Fruit fly (Drosophila melanogaster) whole organism, adult: ENCODE measurements around the gene mtSSB.

Experiments
- CG11617 ChIP-seq: fragments of 200-800 bp; sonication (Bioruptor generic); optimal IDR thresholded peaks from 2 replicates; lab custom pipeline; 2017; ENCODE audit warnings: mild to moderate bottlenecking, missing biosample characterization, missing genetic modification reagents, missing genetic modification characterization
- CG12768 ChIP-seq: fragments of 200-800 bp; sonication (Bioruptor generic); optimal IDR thresholded peaks from 2 replicates; lab custom pipeline; 2017; ENCODE audit warnings: missing biosample characterization, missing genetic modification characterization, mild to moderate bottlenecking, moderate library complexity, missing genetic modification reagents
- CG14711 ChIP-seq: fragments of 200-800 bp; sonication (Bioruptor generic); optimal IDR thresholded peaks from 2 replicates; lab custom pipeline; 2018; ENCODE audit warnings: missing biosample characterization, mild to moderate bottlenecking, missing genetic modification characterization, moderate library complexity
- CG1620 ChIP-seq: fragments of 200-800 bp; sonication (Bioruptor generic); optimal IDR thresholded peaks from 2 replicates; lab custom pipeline; 2016; ENCODE audit warnings: missing biosample characterization, missing genetic modification characterization
- CG33017 ChIP-seq: fragments of 200-800 bp; sonication (Bioruptor generic); optimal IDR thresholded peaks from 2 replicates; lab custom pipeline; 2018; ENCODE audit warnings: missing biosample characterization, mild to moderate bottlenecking, missing genetic modification characterization, moderate library complexity
- CG5204 ChIP-seq: fragments of 200-800 bp; sonication (Bioruptor generic); optimal IDR thresholded peaks from 2 replicates; lab custom pipeline; 2016; ENCODE audit warnings: missing biosample characterization, missing genetic modification characterization
- CG7045 ChIP-seq: fragments of 200-800 bp; sonication (Bioruptor generic); optimal IDR thresholded peaks from 2 replicates; lab custom pipeline; 2017; ENCODE audit warnings: missing biosample characterization, mild to moderate bottlenecking, missing genetic modification characterization
- CG7101 ChIP-seq: fragments of 200-800 bp; sonication (Bioruptor generic); optimal IDR thresholded peaks from 2 replicates; lab custom pipeline; 2018; ENCODE audit warnings: missing biosample characterization, mild to moderate bottlenecking, missing genetic modification characterization, moderate library complexity
- Clk ChIP-seq: fragments of 200-800 bp; sonication (Bioruptor generic); optimal IDR thresholded peaks from 2 replicates; lab custom pipeline; 2017; ENCODE audit warnings: missing biosample characterization, missing genetic modification characterization
- Crg-1 ChIP-seq: fragments of 200-800 bp; sonication (Bioruptor generic); optimal IDR thresholded peaks from 2 replicates; lab custom pipeline; 2016; ENCODE audit warnings: missing biosample characterization, missing genetic modification characterization
- Hr96 ChIP-seq: fragments of 200-800 bp; sonication (Bioruptor generic); optimal IDR thresholded peaks from 2 replicates; lab custom pipeline; 2016; ENCODE audit warnings: missing biosample characterization, missing genetic modification characterization
- Mnt ChIP-seq: fragments of 200-800 bp; sonication (Bioruptor generic); optimal IDR thresholded peaks from 2 replicates; lab custom pipeline; 2016; ENCODE audit warnings: missing biosample characterization, mild to moderate bottlenecking, missing genetic modification characterization
- bab1 ChIP-seq: fragments of 200-800 bp; sonication (Bioruptor generic); optimal IDR thresholded peaks from 3 replicates; lab custom pipeline; 2019; ENCODE audit warnings: missing biosample characterization, mild to moderate bottlenecking, missing genetic modification characterization, moderate library complexity
- cic ChIP-seq: fragments of 200-800 bp; sonication (Bioruptor generic); optimal IDR thresholded peaks from 2 replicates; lab custom pipeline; 2017; ENCODE audit warnings: missing biosample characterization, mild to moderate bottlenecking, missing genetic modification characterization, moderate library complexity
- cnc ChIP-seq, 2 experiments: fragments of >200 bp; optimal IDR thresholded peaks; 2 replicates each; lab custom pipeline; 2017
- kay ChIP-seq: fragments of 200-800 bp; sonication (Bioruptor generic); peaks from one replicate; lab custom pipeline; 2016; ENCODE audit warnings: missing biosample characterization, missing genetic modification characterization, borderline replicate concordance
- ovo ChIP-seq: fragments of 200-800 bp; sonication (Bioruptor generic); optimal IDR thresholded peaks from 2 replicates; lab custom pipeline; 2016; ENCODE audit warnings: missing biosample characterization, missing genetic modification characterization
- pad ChIP-seq: fragments of 200-800 bp; sonication (Bioruptor generic); optimal IDR thresholded peaks from 3 replicates; lab custom pipeline; 2017; ENCODE audit warnings: missing biosample characterization, missing genetic modification characterization, mild to moderate bottlenecking, moderate library complexity, missing genetic modification reagents
- tj ChIP-seq: fragments of 200-800 bp; sonication (Bioruptor generic); optimal IDR thresholded peaks from 3 replicates; lab custom pipeline; 2017; ENCODE audit warnings: missing biosample characterization, mild to moderate bottlenecking, missing genetic modification characterization, moderate library complexity
- toe ChIP-seq: fragments of 200-800 bp; sonication (Bioruptor generic); optimal IDR thresholded peaks from 2 replicates; lab custom pipeline; 2016; ENCODE audit warnings: missing biosample characterization, missing genetic modification characterization

Gene mtSSB

DNA sequence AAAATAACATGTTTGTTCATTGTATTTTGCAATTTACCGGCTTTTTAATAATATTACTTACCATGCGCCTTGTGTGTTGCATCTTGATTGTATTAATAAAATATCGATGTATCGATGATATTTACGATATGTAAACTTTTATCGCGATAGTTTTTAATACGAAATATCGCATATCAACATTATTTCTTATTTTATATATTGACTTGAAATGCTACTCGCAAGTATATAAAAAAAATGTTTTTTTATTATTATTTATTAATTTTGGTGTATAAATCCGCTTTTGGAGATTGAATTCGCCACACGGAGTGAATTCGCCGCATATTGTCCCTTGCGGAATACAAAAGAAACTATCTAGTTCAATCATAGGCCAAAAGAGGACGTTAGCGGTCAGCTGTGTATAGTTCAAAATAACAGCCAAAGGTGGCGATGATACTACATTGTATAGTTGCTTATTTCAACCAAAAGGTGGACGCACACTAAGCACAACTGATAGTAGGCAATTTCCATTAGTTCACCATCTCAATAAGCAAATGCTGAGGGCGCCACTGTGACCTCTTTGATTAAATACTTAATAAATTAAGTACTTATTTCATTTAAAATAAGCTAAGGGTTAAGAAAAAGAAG, at the start of gene mtSSB:
TSS of gene mtSSB (minus strand) at position 96 of the 624 bp plus-strand sequence.
- TF ChIP-seq tj (GFP tag; lab: Kevin White, UChicago): peak; percentile 52
- TF ChIP-seq CG33017 (tag; lab: Kevin White, UChicago): peak; percentile 55
- TF ChIP-seq CG11617 (GFP tag; lab: Kevin White, UChicago): peak; percentile 19
- TF ChIP-seq CG7045 (GFP tag; lab: Kevin White, UChicago): peak; percentile 69
- TF ChIP-seq CG7101 (tag; lab: Kevin White, UChicago): peak; percentile 84
- TF ChIP-seq CG12768 (GFP tag; lab: Kevin White, UChicago): peak; percentile 41
- peak; percentile 87 for TF ChIP-seq Hr96 (GFP tag; lab: Kevin White, UChicago)
- peak; percentile 5 for TF ChIP-seq Clk (GFP tag; lab: Kevin White, UChicago)
- peak; percentile 73 for TF ChIP-seq CG14711 (tag; lab: Kevin White, UChicago)
- peak; percentile 88 for TF ChIP-seq toe
- TF ChIP-seq cnc (optimal IDR thresholded peaks at IDR 0.05; lab: Kevin White, UChicago): no peak
- TF ChIP-seq kay: peak; percentile 85
- TF ChIP-seq bab1 (GFP tag; lab: Kevin White, UChicago): peak; percentile 81
- TF ChIP-seq CG5204 (GFP tag; lab: Kevin White, UChicago): peak; percentile 86
- peak; percentile 76 for TF ChIP-seq pad (GFP tag; lab: Kevin White, UChicago)
- TF ChIP-seq Crg-1 (GFP tag; lab: Kevin White, UChicago): peak; percentile 90
- TF ChIP-seq CG1620 (GFP tag; lab: Kevin White, UChicago): peak; percentile 95
- TF ChIP-seq Mnt (GFP tag; lab: Kevin White, UChicago): peak; percentile 88
- peak; percentile 79 for TF ChIP-seq ovo (GFP tag; lab: Kevin White, UChicago)
- peak; percentile 73 for TF ChIP-seq cic (GFP tag; lab: Kevin White, UChicago)

dm6 chr3R:16253974-16254408, 48.9 kb upstream of the mtSSB start:
- TF ChIP-seq Mnt (GFP tag; lab: Kevin White, UChicago) (no peak), CG12768 (GFP tag; lab: Kevin White, UChicago) (no peak), CG33017 (tag; lab: Kevin White, UChicago) (no peak), kay (no peak), tj (GFP tag; lab: Kevin White, UChicago) (peak; percentile 95), Clk (GFP tag; lab: Kevin White, UChicago) (no peak)

dm6 chr3R:16253427-16253883, 48.4 kb upstream of the mtSSB start:
- TF ChIP-seq ovo (GFP tag; lab: Kevin White, UChicago) (no peak), pad (GFP tag; lab: Kevin White, UChicago) (peak; percentile 26), CG7101 (tag; lab: Kevin White, UChicago) (peak; percentile 27), Crg-1 (GFP tag; lab: Kevin White, UChicago) (no peak), bab1 (GFP tag; lab: Kevin White, UChicago) (peak; percentile 27), CG33017 (tag; lab: Kevin White, UChicago) (peak; percentile 13), CG5204 (GFP tag; lab: Kevin White, UChicago) (no peak), CG7045 (GFP tag; lab: Kevin White, UChicago) (peak; percentile 34), Hr96 (GFP tag; lab: Kevin White, UChicago) (no peak), CG1620 (GFP tag; lab: Kevin White, UChicago) (no peak), CG11617 (GFP tag; lab: Kevin White, UChicago) (peak; percentile 61), Clk (GFP tag; lab: Kevin White, UChicago) (no peak)

- TF ChIP-seq cnc (optimal IDR thresholded peaks at IDR 0.05; lab: Kevin White, UChicago) (no peak), toe (no peak), ovo (GFP tag; lab: Kevin White, UChicago) (no peak), CG1620 (GFP tag; lab: Kevin White, UChicago) (no peak), Hr96 (GFP tag; lab: Kevin White, UChicago) (no peak), tj (GFP tag; lab: Kevin White, UChicago) (no peak), CG5204 (GFP tag; lab: Kevin White, UChicago) (no peak), Crg-1 (GFP tag; lab: Kevin White, UChicago) (no peak), CG14711 (tag; lab: Kevin White, UChicago) (no peak)
These were observed 47.9 kb upstream of the mtSSB start for dm6 chr3R:16252898-16253412.

dm6 chr3R:16251926-16252287, 46.9 kb upstream of the mtSSB start:
- peak; percentile 55 for TF ChIP-seq tj (GFP tag; lab: Kevin White, UChicago)
- TF ChIP-seq CG5204 (GFP tag; lab: Kevin White, UChicago): no peak
- no peak for TF ChIP-seq cic (GFP tag; lab: Kevin White, UChicago)

- TF ChIP-seq Mnt (GFP tag; lab: Kevin White, UChicago) (no peak), tj (GFP tag; lab: Kevin White, UChicago) (peak; percentile 58), pad (GFP tag; lab: Kevin White, UChicago) (no peak), CG7045 (GFP tag; lab: Kevin White, UChicago) (no peak)
These were observed 46.3 kb upstream of the mtSSB start for dm6 chr3R:16251270-16251925.
